Fruit fly (Drosophila melanogaster): ENCODE data around the gene Cpr62Ba.

Gene Cpr62Ba

DNA sequence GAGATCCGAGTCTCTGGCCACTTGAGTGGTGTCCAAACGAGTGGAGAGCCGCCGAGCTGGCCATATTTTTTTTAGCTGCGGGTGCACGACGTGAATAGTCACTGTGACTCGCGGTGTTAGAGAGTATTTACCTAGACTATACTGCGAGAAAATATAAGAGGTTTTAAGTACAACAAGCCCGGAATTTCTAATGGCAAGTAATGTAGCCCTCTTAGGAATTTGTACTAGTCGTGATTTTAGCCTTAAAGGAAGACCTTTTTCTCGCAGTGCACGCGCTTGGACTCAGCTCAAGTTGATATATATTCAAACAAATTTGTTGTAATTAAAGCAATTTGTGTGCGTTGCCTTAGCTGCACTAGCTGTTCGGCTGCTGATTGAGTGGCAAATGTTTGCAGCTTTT, 13.0 kb upstream of the Cpr62Ba start:
- TF ChIP-seq Pif1A (GFP tag; optimal IDR thresholded peaks at IDR 0.05): no peak
- peak; percentile 59; the same call in 1 of the 2 replicates for TF ChIP-seq rn (GFP tag; IDR thresholded peaks at IDR 0.05)
- no peak for TF ChIP-seq CG13204 (GFP tag; optimal IDR thresholded peaks at IDR 0.05)
- no peak for TF ChIP-seq Pif1B (GFP tag; optimal IDR thresholded peaks at IDR 0.05)
- TF ChIP-seq fd96Ca (GFP tag; IDR thresholded peaks at IDR 0.05): peak; percentile 86
- no peak for TF ChIP-seq CG15710 (tag; optimal IDR thresholded peaks at IDR 0.05)
- 0 out of 2 replicates have a peak, but pooled peaks have one; percentile 36 for TF ChIP-seq CG10348 (GFP tag; IDR thresholded peaks at IDR 0.05)
- no peak for TF ChIP-seq CG9948 (tag; optimal IDR thresholded peaks at IDR 0.05)
- TF ChIP-seq CG12605 (GFP tag; IDR thresholded peaks at IDR 0.05): peak; percentile 32; the same call in 1 of the 2 replicates
- no peak for TF ChIP-seq CG17806 (tag; optimal IDR thresholded peaks at IDR 0.05)
- peak; percentile 57 for TF ChIP-seq CG8301 (tag; optimal IDR thresholded peaks at IDR 0.05)
- TF ChIP-seq CG34367 (tag; optimal IDR thresholded peaks at IDR 0.05): no peak
- TF ChIP-seq CG4496 (GFP tag; IDR thresholded peaks at IDR 0.05): peak; percentile 86
- peak; percentile 89 for TF ChIP-seq CG32121 (GFP tag; IDR thresholded peaks at IDR 0.05)
- no peak for TF ChIP-seq Snoo (tag; optimal IDR thresholded peaks at IDR 0.05)
- no peak for TF ChIP-seq D1 (tag; optimal IDR thresholded peaks at IDR 0.05)
- peak; percentile 47 for TF ChIP-seq CG14655 (GFP tag; optimal IDR thresholded peaks at IDR 0.05)
- peak; percentile 88 for TF ChIP-seq Ets98B (GFP tag; IDR thresholded peaks at IDR 0.05)

- TF ChIP-seq fd96Ca (GFP tag; IDR thresholded peaks at IDR 0.05) (no peak), CG34367 (tag; optimal IDR thresholded peaks at IDR 0.05) (no peak), Snoo (tag; optimal IDR thresholded peaks at IDR 0.05) (no peak), CG14655 (GFP tag; optimal IDR thresholded peaks at IDR 0.05) (no peak), CG15710 (tag; optimal IDR thresholded peaks at IDR 0.05) (no peak), rn (GFP tag; IDR thresholded peaks at IDR 0.05) (no peak), EcR (GFP tag; optimal IDR thresholded peaks at IDR 0.05) (no peak), gl (tag; optimal IDR thresholded peaks at IDR 0.05) (peak; percentile 12)
Observed at dm6 chr3L:1841984-1842383, 10.4 kb upstream of the Cpr62Ba start, which contains the start of gene Cpr62Bc. TSS of gene Cpr62Bc (minus strand) at chr3L:1842084.

DNA sequence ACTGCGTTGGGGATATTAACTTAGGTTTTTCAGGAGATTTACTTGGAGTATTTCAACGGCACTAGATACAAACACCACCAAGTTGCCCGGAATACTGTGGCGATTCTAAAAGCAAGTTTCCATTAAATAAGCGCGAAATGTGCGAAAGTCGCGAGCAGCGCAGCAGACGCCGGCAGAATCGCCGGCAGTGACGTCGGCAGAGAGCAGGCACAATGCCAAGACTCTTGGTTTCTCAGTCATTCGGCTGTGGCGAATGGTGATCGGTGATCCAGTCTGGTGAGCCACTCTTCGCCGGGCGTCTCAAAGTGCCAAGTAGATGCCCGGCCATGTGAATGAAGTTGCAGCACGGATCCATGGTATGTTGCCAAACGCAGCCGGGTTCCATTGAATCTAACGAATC, 3.5 kb upstream of the Cpr62Ba start, which contains the start of gene Cpr62Bb:
TSS of gene Cpr62Bb (minus strand) at position 101 of the 400 bp plus-strand sequence.
- TF ChIP-seq Pif1A (GFP tag; optimal IDR thresholded peaks at IDR 0.05): no peak
- no peak for TF ChIP-seq Ets98B (GFP tag; IDR thresholded peaks at IDR 0.05)
- no peak for TF ChIP-seq CG15710 (tag; optimal IDR thresholded peaks at IDR 0.05)

- TF ChIP-seq CG14655 (GFP tag; optimal IDR thresholded peaks at IDR 0.05): peak; percentile 77
- peak; percentile 81 for TF ChIP-seq CG32121 (GFP tag; IDR thresholded peaks at IDR 0.05)
- TF ChIP-seq CG12605 (GFP tag; IDR thresholded peaks at IDR 0.05): peak; percentile 74
- peak; percentile 75 for TF ChIP-seq Pif1A (GFP tag; optimal IDR thresholded peaks at IDR 0.05)
- TF ChIP-seq CG17806 (tag; optimal IDR thresholded peaks at IDR 0.05): peak; percentile 48
- peak; percentile 82 for TF ChIP-seq fd96Ca (GFP tag; IDR thresholded peaks at IDR 0.05)
- peak; percentile 17 for TF ChIP-seq CG8159 (tag; optimal IDR thresholded peaks at IDR 0.05)
- no peak for TF ChIP-seq D1 (tag; optimal IDR thresholded peaks at IDR 0.05)
- peak; percentile 78 for TF ChIP-seq Ets98B (GFP tag; IDR thresholded peaks at IDR 0.05)
- no peak for TF ChIP-seq rn (GFP tag; IDR thresholded peaks at IDR 0.05)
- peak; percentile 89 for TF ChIP-seq CG4496 (GFP tag; IDR thresholded peaks at IDR 0.05)
- TF ChIP-seq CG13204 (GFP tag; optimal IDR thresholded peaks at IDR 0.05): peak; percentile 16
- TF ChIP-seq CG9948 (tag; optimal IDR thresholded peaks at IDR 0.05): peak; percentile 56
- TF ChIP-seq Snoo (tag; optimal IDR thresholded peaks at IDR 0.05): peak; percentile 56
- TF ChIP-seq EcR (GFP tag; optimal IDR thresholded peaks at IDR 0.05): no peak
- TF ChIP-seq CG8301 (tag; optimal IDR thresholded peaks at IDR 0.05): peak; percentile 66
- TF ChIP-seq CG34367 (tag; optimal IDR thresholded peaks at IDR 0.05): peak; percentile 60
- no peak for TF ChIP-seq CG10348 (GFP tag; IDR thresholded peaks at IDR 0.05)
- peak; percentile 66 for TF ChIP-seq Pif1B (GFP tag; optimal IDR thresholded peaks at IDR 0.05)
- peak; percentile 40 for TF ChIP-seq CG15710 (tag; optimal IDR thresholded peaks at IDR 0.05)
- no peak for TF ChIP-seq gl (tag; optimal IDR thresholded peaks at IDR 0.05)
Observed at dm6 chr3L:1829539-1829938, 2.0 kb downstream of the Cpr62Ba start.

DNA sequence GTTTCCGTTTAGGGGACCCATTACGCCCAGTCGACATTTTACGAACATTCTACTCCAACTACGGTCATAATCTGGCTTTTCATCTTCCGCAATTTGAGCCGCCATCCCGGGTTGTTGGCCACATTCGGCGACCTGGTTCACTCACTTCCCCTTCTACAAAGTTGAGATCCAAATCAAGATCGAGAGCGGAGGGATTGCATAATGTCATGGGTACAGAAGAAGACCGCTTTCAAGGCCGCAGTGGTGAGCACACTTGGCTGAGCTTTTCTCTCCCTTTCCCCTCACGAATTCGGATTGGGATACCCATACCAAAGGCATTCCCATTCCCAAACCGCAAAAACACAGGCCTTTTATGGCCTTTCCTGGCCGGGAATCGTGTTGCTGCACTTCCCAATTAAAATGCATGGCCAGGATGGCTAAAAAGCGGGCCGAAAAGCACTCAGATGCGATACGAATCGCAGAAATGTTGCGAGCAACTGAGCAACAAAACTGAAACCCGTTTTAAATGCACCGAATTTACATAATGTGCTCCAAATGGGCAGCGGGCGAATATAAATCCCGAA, 3.7 kb downstream of the Cpr62Ba start:
- TF ChIP-seq Ets98B (GFP tag; IDR thresholded peaks at IDR 0.05) (no peak), Snoo (tag; optimal IDR thresholded peaks at IDR 0.05) (peak; percentile 1), CG13204 (GFP tag; optimal IDR thresholded peaks at IDR 0.05) (peak; percentile 38), EcR (GFP tag; optimal IDR thresholded peaks at IDR 0.05) (peak; percentile 75)

- peak; percentile 22 for TF ChIP-seq EcR (GFP tag; optimal IDR thresholded peaks at IDR 0.05)
- TF ChIP-seq CG13204 (GFP tag; optimal IDR thresholded peaks at IDR 0.05): peak; percentile 45
- TF ChIP-seq CG4496 (GFP tag; IDR thresholded peaks at IDR 0.05): 0 out of 3 replicates have a peak, but pooled peaks have one; percentile 19
- no peak for TF ChIP-seq CG17806 (tag; optimal IDR thresholded peaks at IDR 0.05)
- no peak for TF ChIP-seq CG15710 (tag; optimal IDR thresholded peaks at IDR 0.05)
- TF ChIP-seq CG12605 (GFP tag; IDR thresholded peaks at IDR 0.05): no peak
Observed at dm6 chr3L:1822365-1822764, 9.2 kb downstream of the Cpr62Ba start.

dm6 chr3L:1821140-1821539, 10.4 kb downstream of the Cpr62Ba start:
- no peak for TF ChIP-seq CG15710 (tag; optimal IDR thresholded peaks at IDR 0.05)
- TF ChIP-seq CG13204 (GFP tag; optimal IDR thresholded peaks at IDR 0.05): peak; percentile 36
- no peak for TF ChIP-seq Pif1A (GFP tag; optimal IDR thresholded peaks at IDR 0.05)
- TF ChIP-seq CG9948 (tag; optimal IDR thresholded peaks at IDR 0.05): no peak
- no peak for TF ChIP-seq CG34367 (tag; optimal IDR thresholded peaks at IDR 0.05)
- TF ChIP-seq EcR (GFP tag; optimal IDR thresholded peaks at IDR 0.05): peak; percentile 84
- no peak for TF ChIP-seq CG12605 (GFP tag; IDR thresholded peaks at IDR 0.05)
- TF ChIP-seq rn (GFP tag; IDR thresholded peaks at IDR 0.05): no peak
